Fruit fly (Drosophila melanogaster) whole organism, adult: ENCODE results near the gene msd5.

Experiments
- CG12768 ChIP-seq: fragments of 200-800 bp; sonication (Bioruptor generic); optimal IDR thresholded peaks from 2 replicates; lab custom pipeline; 2017; ENCODE audit warnings: missing biosample characterization, missing genetic modification characterization, mild to moderate bottlenecking, moderate library complexity, missing genetic modification reagents
- CG14711 ChIP-seq: fragments of 200-800 bp; sonication (Bioruptor generic); optimal IDR thresholded peaks from 2 replicates; lab custom pipeline; 2018; ENCODE audit warnings: missing biosample characterization, mild to moderate bottlenecking, missing genetic modification characterization, moderate library complexity
- CG1620 ChIP-seq: fragments of 200-800 bp; sonication (Bioruptor generic); optimal IDR thresholded peaks from 2 replicates; lab custom pipeline; 2016; ENCODE audit warnings: missing biosample characterization, missing genetic modification characterization
- CG33017 ChIP-seq: fragments of 200-800 bp; sonication (Bioruptor generic); optimal IDR thresholded peaks from 2 replicates; lab custom pipeline; 2018; ENCODE audit warnings: missing biosample characterization, mild to moderate bottlenecking, missing genetic modification characterization, moderate library complexity
- CG7045 ChIP-seq: fragments of 200-800 bp; sonication (Bioruptor generic); optimal IDR thresholded peaks from 2 replicates; lab custom pipeline; 2017; ENCODE audit warnings: missing biosample characterization, mild to moderate bottlenecking, missing genetic modification characterization
- Crg-1 ChIP-seq: fragments of 200-800 bp; sonication (Bioruptor generic); optimal IDR thresholded peaks from 2 replicates; lab custom pipeline; 2016; ENCODE audit warnings: missing biosample characterization, missing genetic modification characterization
- Mnt ChIP-seq: fragments of 200-800 bp; sonication (Bioruptor generic); optimal IDR thresholded peaks from 2 replicates; lab custom pipeline; 2016; ENCODE audit warnings: missing biosample characterization, mild to moderate bottlenecking, missing genetic modification characterization
- bab1 ChIP-seq: fragments of 200-800 bp; sonication (Bioruptor generic); optimal IDR thresholded peaks from 3 replicates; lab custom pipeline; 2019; ENCODE audit warnings: missing biosample characterization, mild to moderate bottlenecking, missing genetic modification characterization, moderate library complexity
- ovo ChIP-seq: fragments of 200-800 bp; sonication (Bioruptor generic); optimal IDR thresholded peaks from 2 replicates; lab custom pipeline; 2016; ENCODE audit warnings: missing biosample characterization, missing genetic modification characterization

- TF ChIP-seq CG1620 (GFP tag; lab: Kevin White, UChicago) (no peak), CG7045 (GFP tag; lab: Kevin White, UChicago) (no peak), CG14711 (tag; lab: Kevin White, UChicago) (no peak), ovo (no peak), CG33017 (no peak), bab1 (no peak), Mnt (GFP tag; lab: Kevin White, UChicago) (no peak), CG12768 (GFP tag; lab: Kevin White, UChicago) (no peak), Crg-1 (GFP tag; lab: Kevin White, UChicago) (no peak)
These were observed 14.1 kb upstream of the msd5 start for dm6 chr3L:1346956-1347587.
